Worm (Caenorhabditis elegans): ENCODE results near the gene F56C9.8.

- no peak for TF ChIP-seq che-1 (tag; optimal IDR thresholded peaks at IDR 0.05)
- no peak for TF ChIP-seq K09A11.1 (tag; optimal IDR thresholded peaks at IDR 0.05; ENCODE audit: insufficient read depth)
- TF ChIP-seq ama-1 (optimal IDR thresholded peaks at IDR 0.05) = no peak
- TF ChIP-seq unc-55 (GFP tag; optimal IDR thresholded peaks at IDR 0.05) = no peak
- TF ChIP-seq hlh-8 (tag; optimal IDR thresholded peaks at IDR 0.05) = no peak
- TF ChIP-seq tbx-2 (tag; optimal IDR thresholded peaks at IDR 0.05) = no peak
- TF ChIP-seq sox-4 (tag; optimal IDR thresholded peaks at IDR 0.05) = no peak
- no peak for TF ChIP-seq K02D7.2 (tag; optimal IDR thresholded peaks at IDR 0.05)
- TF ChIP-seq pqm-1 (tag; optimal IDR thresholded peaks at IDR 0.05) = no peak
- TF ChIP-seq ceh-19 (GFP tag; optimal IDR thresholded peaks at IDR 0.05) = no peak
- TF ChIP-seq pat-9 (tag; optimal IDR thresholded peaks at IDR 0.05) = no peak
Measured at ce11 chrIII:7277228-7277627, 42.1 kb downstream of the F56C9.8 start, which contains the start of the genes spot-1 and B0361.11.

Data from whole organism, late embryonic.